Worm (Caenorhabditis elegans): ENCODE measurements around the gene cest-35.1.

DNA sequence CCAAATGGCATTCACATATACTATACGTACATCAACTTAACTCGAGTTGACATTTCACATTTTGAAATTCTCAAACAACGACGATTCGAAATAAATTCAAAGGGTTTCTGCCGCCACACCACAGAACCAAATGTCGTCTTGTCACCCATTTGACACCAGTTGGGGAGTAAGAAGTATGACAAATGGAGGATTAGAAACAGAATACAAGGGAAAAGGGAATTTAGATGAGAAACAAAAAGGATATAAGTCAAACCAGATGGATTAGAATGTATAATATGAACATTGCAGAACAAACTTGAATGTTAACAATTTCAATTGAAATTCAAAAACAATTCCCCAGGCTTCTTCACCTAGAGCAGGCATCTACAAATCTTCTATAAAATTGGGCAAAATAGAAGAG, 41.2 kb downstream of the cest-35.1 start:
- TF ChIP-seq nhr-12 (tag; optimal IDR thresholded peaks at IDR 0.05) = no peak
- no peak for TF ChIP-seq blmp-1 (tag; optimal IDR thresholded peaks at IDR 0.05)
- TF ChIP-seq pha-4 (tag; optimal IDR thresholded peaks at IDR 0.05) = no peak
- no peak for TF ChIP-seq snpc-4 (tag; optimal IDR thresholded peaks at IDR 0.05)
- TF ChIP-seq nhr-28 (tag; optimal IDR thresholded peaks at IDR 0.05) = no peak
